Fruit fly (Drosophila melanogaster) whole organism, embryonic: ENCODE measurements around the gene drn.

Experiments used
- BEAF-32 ChIP-seq: fragments of 200-800 bp; sonication (Bioruptor generic); optimal IDR thresholded peaks from 3 replicates; lab custom pipeline; 2017; ENCODE audit warnings: missing biosample characterization, missing genetic modification characterization, mild to moderate bottlenecking, moderate library complexity, missing genetic modification reagents
- Bgb ChIP-seq: fragments of 200-800 bp; sonication (Bioruptor generic); IDR thresholded peaks from 2 replicates; pipeline ENCODE4 v1.3.6; 2022; ENCODE audit warnings: missing biosample characterization, missing genetic modification characterization; ENCODE audit not compliant: partially characterized antibody
- Blimp-1 ChIP-seq: fragments of 200-800 bp; sonication (Bioruptor generic); optimal IDR thresholded peaks from 3 replicates; lab custom pipeline; 2018; ENCODE audit warnings: missing biosample characterization, missing genetic modification characterization, mild to moderate bottlenecking, moderate library complexity, missing genetic modification reagents
- CG10147 ChIP-seq: fragments of 200-800 bp; sonication (Bioruptor generic); optimal IDR thresholded peaks from 2 replicates; lab custom pipeline; 2019; ENCODE audit warnings: missing biosample characterization, mild to moderate bottlenecking, missing genetic modification characterization, moderate library complexity
- CG10321 ChIP-seq: fragments of 200-800 bp; sonication (Bioruptor generic); IDR thresholded peaks from 2 replicates; pipeline ENCODE4 v1.3.6; 2022; ENCODE audit warnings: missing biosample characterization, missing genetic modification characterization
- CG11560 ChIP-seq: fragments of 200-800 bp; sonication (Bioruptor generic); IDR thresholded peaks from 3 replicates; pipeline ENCODE4 v1.3.6; 2022; ENCODE audit warnings: missing biosample characterization, missing genetic modification characterization
- CG1529 ChIP-seq: fragments of 200-800 bp; sonication (Bioruptor generic); optimal IDR thresholded peaks from 3 replicates; lab custom pipeline; 2018; ENCODE audit warnings: missing biosample characterization, missing genetic modification characterization
- CG1602 ChIP-seq: fragments of 200-800 bp; sonication (Bioruptor generic); optimal IDR thresholded peaks from 3 replicates; lab custom pipeline; 2016; ENCODE audit warnings: missing biosample characterization, missing genetic modification characterization
- CG16815 ChIP-seq: fragments of 200-800 bp; sonication (Bioruptor generic); optimal IDR thresholded peaks from 3 replicates; lab custom pipeline; 2017; ENCODE audit warnings: missing biosample characterization, mild to moderate bottlenecking, missing genetic modification characterization
- CG17361 ChIP-seq: fragments of 200-800 bp; sonication (Bioruptor generic); IDR thresholded peaks from 3 replicates; pipeline ENCODE4 v1.3.6; 2022; ENCODE audit warnings: missing biosample characterization, missing genetic modification characterization
- CG18476 ChIP-seq: fragments of 200-800 bp; sonication (Bioruptor generic); optimal IDR thresholded peaks from 2 replicates; lab custom pipeline; 2016; ENCODE audit warnings: missing biosample characterization, mild to moderate bottlenecking, missing genetic modification characterization
- CG2889 ChIP-seq: fragments of 200-800 bp; sonication (Bioruptor generic); IDR thresholded peaks from 3 replicates; pipeline ENCODE4 v1.3.6; 2022; ENCODE audit warnings: missing biosample characterization, missing genetic modification characterization
- CG3163 ChIP-seq: fragments of 200-800 bp; sonication (Bioruptor generic); optimal IDR thresholded peaks from 3 replicates; lab custom pipeline; 2016; ENCODE audit warnings: missing biosample characterization, missing genetic modification characterization
- CG43689 ChIP-seq: fragments of 200-800 bp; sonication (Bioruptor generic); IDR thresholded peaks from 2 replicates; pipeline ENCODE4 v1.3.6; 2022; ENCODE audit warnings: missing biosample characterization, missing genetic modification characterization
- CG4730 ChIP-seq: fragments of 200-800 bp; sonication (Bioruptor generic); IDR thresholded peaks from 2 replicates; pipeline ENCODE4 v1.3.6; 2022; ENCODE audit warnings: missing biosample characterization, missing genetic modification characterization
- CG5245 ChIP-seq: fragments of 200-800 bp; sonication (Bioruptor generic); optimal IDR thresholded peaks from 3 replicates; lab custom pipeline; 2016; ENCODE audit warnings: missing biosample characterization, missing genetic modification characterization
- CG6272 ChIP-seq: fragments of 200-800 bp; sonication (Bioruptor generic); IDR thresholded peaks from 2 replicates; pipeline ENCODE4 v1.3.6; 2022; ENCODE audit warnings: missing biosample characterization, missing genetic modification characterization
- CG6765 ChIP-seq: fragments of 200-800 bp; sonication (Bioruptor generic); optimal IDR thresholded peaks from 3 replicates; lab custom pipeline; 2017; ENCODE audit warnings: missing biosample characterization, mild to moderate bottlenecking, missing genetic modification characterization
- CG7987 ChIP-seq: fragments of 200-800 bp; sonication (Bioruptor generic); optimal IDR thresholded peaks from 2 replicates; lab custom pipeline; 2018; ENCODE audit warnings: missing biosample characterization, mild to moderate bottlenecking, missing genetic modification characterization, moderate library complexity
- CG8281 ChIP-seq: fragments of 200-800 bp; sonication (Bioruptor generic); optimal IDR thresholded peaks from 2 replicates; lab custom pipeline; 2018; ENCODE audit warnings: missing biosample characterization, mild to moderate bottlenecking, missing genetic modification characterization, moderate library complexity
- CG9437 ChIP-seq: fragments of 200-800 bp; sonication (Bioruptor generic); optimal IDR thresholded peaks from 2 replicates; lab custom pipeline; 2018; ENCODE audit warnings: missing biosample characterization, mild to moderate bottlenecking, missing genetic modification characterization
- D ChIP-seq, 2 experiments: fragments of 200-800 bp in 1 of 2; fragments of >200 bp in 1 of 2; sonication (Bioruptor generic) in 1 of 2; optimal IDR thresholded peaks; 2 replicates in 1 of 2; 3 replicates in 1 of 2; lab custom pipeline; 2017; ENCODE audit warnings: mild to moderate bottlenecking in 1 of 2, missing biosample characterization in 1 of 2, missing genetic modification characterization in 1 of 2, missing genetic modification reagents in 1 of 2
- Dref ChIP-seq: fragments of 200-800 bp; sonication (Bioruptor generic); IDR thresholded peaks from 2 replicates; pipeline ENCODE4 v1.3.6; 2022; ENCODE audit warnings: missing biosample characterization, missing genetic modification characterization
- ERR ChIP-seq: fragments of 200-800 bp; sonication (Bioruptor generic); optimal IDR thresholded peaks from 2 replicates; lab custom pipeline; 2016; ENCODE audit warnings: missing biosample characterization, missing genetic modification characterization
- Eip74EF ChIP-seq, 2 experiments: fragments of 200-800 bp in 1 of 2; fragments of >200 bp in 1 of 2; sonication (Bioruptor generic) in 1 of 2; optimal IDR thresholded peaks; 2 replicates each; lab custom pipeline; 2017 to 2019; ENCODE audit warnings: missing biosample characterization in 2 of 2, missing genetic modification characterization in 2 of 2, mild to moderate bottlenecking in 1 of 2, moderate library complexity in 1 of 2
- Fer1 ChIP-seq: fragments of 200-800 bp; sonication (Bioruptor generic); optimal IDR thresholded peaks from 2 replicates; lab custom pipeline; 2017; ENCODE audit warnings: missing biosample characterization, mild to moderate bottlenecking, missing genetic modification characterization
- HLHmδ ChIP-seq: fragments of 200-800 bp; sonication (Bioruptor generic); optimal IDR thresholded peaks from 2 replicates; lab custom pipeline; 2018; ENCODE audit warnings: missing biosample characterization, mild to moderate bottlenecking, missing genetic modification characterization, moderate library complexity
- Jarid2 ChIP-seq: fragments of 200-800 bp; sonication (Bioruptor generic); optimal IDR thresholded peaks from 3 replicates; lab custom pipeline; 2017; ENCODE audit warnings: mild to moderate bottlenecking, missing biosample characterization, missing genetic modification reagents, missing genetic modification characterization
- NFAT ChIP-seq: fragments of 200-800 bp; sonication (Bioruptor generic); IDR thresholded peaks from 2 replicates; pipeline ENCODE4 v1.3.6; 2022; ENCODE audit warnings: missing biosample characterization, missing genetic modification characterization
- Pdp1 ChIP-seq, 2 experiments: fragments of 200-800 bp; sonication (Bioruptor generic); optimal IDR thresholded peaks; 3 replicates each; lab custom pipeline; 2016; ENCODE audit warnings: missing biosample characterization in 2 of 2, missing genetic modification characterization in 2 of 2, mild to moderate bottlenecking in 1 of 2, moderate library complexity in 1 of 2
- al ChIP-seq: fragments of 200-800 bp; sonication (Bioruptor generic); IDR thresholded peaks from 2 replicates; pipeline ENCODE4 v1.3.6; 2022; ENCODE audit warnings: missing biosample characterization, missing genetic modification characterization
- aop ChIP-seq: fragments of 200-800 bp; sonication (Bioruptor generic); IDR thresholded peaks from 2 replicates; pipeline ENCODE4 v1.3.6; 2022; ENCODE audit warnings: missing biosample characterization, missing genetic modification characterization
- ap ChIP-seq: fragments of 200-800 bp; sonication (Bioruptor generic); IDR thresholded peaks from 2 replicates; pipeline ENCODE4 v1.3.6; 2022; ENCODE audit warnings: missing biosample characterization, missing genetic modification characterization
- ase ChIP-seq: fragments of 200-800 bp; sonication (Bioruptor generic); IDR thresholded peaks from 3 replicates; pipeline ENCODE4 v1.3.6; 2022; ENCODE audit warnings: missing biosample characterization, missing genetic modification characterization
- az2 ChIP-seq: fragments of 200-800 bp; sonication (Bioruptor generic); optimal IDR thresholded peaks from 3 replicates; lab custom pipeline; 2016; ENCODE audit warnings: missing biosample characterization, missing genetic modification characterization
- cato ChIP-seq: fragments of 200-800 bp; sonication (Bioruptor generic); optimal IDR thresholded peaks from 2 replicates; lab custom pipeline; 2016; ENCODE audit warnings: missing biosample characterization, missing genetic modification characterization, borderline replicate concordance
- disco-r ChIP-seq: fragments of 200-800 bp; sonication (Bioruptor generic); optimal IDR thresholded peaks from 2 replicates; lab custom pipeline; 2016; ENCODE audit warnings: missing biosample characterization, missing genetic modification characterization
- dm ChIP-seq: fragments of 200-800 bp; sonication (Bioruptor generic); optimal IDR thresholded peaks from 3 replicates; lab custom pipeline; 2016; ENCODE audit warnings: missing biosample characterization, missing genetic modification characterization
- dmrt99B ChIP-seq: fragments of 200-800 bp; sonication (Bioruptor generic); optimal IDR thresholded peaks from 2 replicates; lab custom pipeline; 2018; ENCODE audit warnings: missing biosample characterization, mild to moderate bottlenecking, missing genetic modification characterization, moderate library complexity
- eyg ChIP-seq: fragments of 200-800 bp; sonication (Bioruptor generic); optimal IDR thresholded peaks from 3 replicates; lab custom pipeline; 2016; ENCODE audit warnings: missing biosample characterization, missing genetic modification characterization
- fd64A ChIP-seq: fragments of 200-800 bp; sonication (Bioruptor generic); optimal IDR thresholded peaks from 3 replicates; lab custom pipeline; 2018; ENCODE audit warnings: missing biosample characterization, mild to moderate bottlenecking, missing genetic modification characterization
- luna ChIP-seq: fragments of 200-800 bp; sonication (Bioruptor generic); optimal IDR thresholded peaks from 2 replicates; lab custom pipeline; 2016; ENCODE audit warnings: missing biosample characterization, missing genetic modification characterization
- pum ChIP-seq: fragments of 200-800 bp; sonication (Bioruptor generic); optimal IDR thresholded peaks from 2 replicates; lab custom pipeline; 2016; ENCODE audit warnings: missing biosample characterization, missing genetic modification characterization
- repo ChIP-seq: fragments of 200-800 bp; sonication (Bioruptor generic); optimal IDR thresholded peaks from 2 replicates; lab custom pipeline; 2016; ENCODE audit warnings: missing biosample characterization, missing genetic modification characterization
- run ChIP-seq: fragments of 200-800 bp; sonication (Bioruptor generic); optimal IDR thresholded peaks from 3 replicates; lab custom pipeline; 2018; ENCODE audit warnings: missing biosample characterization, mild to moderate bottlenecking, missing genetic modification characterization
- sens ChIP-seq: fragments of 200-800 bp; sonication (Bioruptor generic); peaks from one replicate; lab custom pipeline; 2016; ENCODE audit warnings: missing biosample characterization, missing genetic modification characterization
- slbo ChIP-seq: fragments of 200-800 bp; sonication (Bioruptor generic); IDR thresholded peaks from 2 replicates; pipeline ENCODE4 v1.3.6; 2022; ENCODE audit warnings: missing biosample characterization, missing genetic modification characterization
- sug ChIP-seq: fragments of 200-800 bp; optimal IDR thresholded peaks from 2 replicates; lab custom pipeline; 2019; ENCODE audit warnings: missing biosample characterization, mild to moderate bottlenecking, missing genetic modification characterization, moderate library complexity
- wdn ChIP-seq: fragments of 200-800 bp; sonication (Bioruptor generic); IDR thresholded peaks from 2 replicates; pipeline ENCODE4 v1.3.6; 2022; ENCODE audit warnings: missing biosample characterization, missing genetic modification characterization

drn gene

DNA sequence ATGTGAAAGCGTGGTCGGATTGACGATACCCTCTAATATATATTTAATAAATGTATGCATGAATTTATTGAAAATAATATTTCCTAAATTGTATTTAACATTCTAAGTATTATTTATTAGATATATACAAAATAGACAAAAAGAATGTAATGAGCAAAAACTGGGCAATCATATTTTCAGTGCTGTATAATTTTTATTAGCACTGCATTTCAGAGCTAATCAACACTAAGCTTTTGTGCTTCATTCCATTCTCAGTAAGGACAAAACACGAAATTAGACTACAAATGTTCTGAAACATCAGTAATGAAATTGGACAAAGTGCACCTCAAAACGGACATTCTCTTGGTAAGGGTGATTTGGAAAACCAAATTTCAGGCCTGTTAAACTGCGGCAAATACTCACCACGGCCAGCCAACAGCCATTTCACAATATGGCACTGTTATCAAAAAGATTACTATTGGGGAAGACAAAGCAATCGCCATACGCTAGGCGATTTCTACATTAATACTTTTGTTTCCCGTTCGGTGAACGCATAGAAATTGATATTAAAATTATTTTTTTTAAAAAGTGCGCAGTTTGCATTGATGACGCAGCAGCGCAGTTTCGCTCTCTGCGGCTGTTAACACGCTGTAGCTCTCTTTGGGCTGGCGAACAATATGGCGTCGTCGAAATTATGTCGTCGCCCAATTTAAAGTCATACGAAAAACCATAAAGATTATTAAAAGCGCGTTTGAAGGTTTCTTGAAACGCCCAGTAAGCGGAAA, 591 bp downstream of the drn start (continued):
- TF ChIP-seq aop (GFP tag; lab: Robert Waterston, UW) (no peak), CG1529 (peak; percentile 81), CG5245 (peak; percentile 80), Pdp1 (GFP tag; optimal IDR thresholded peaks at IDR 0.05; lab: Kevin White, UChicago) (peak; percentile 50 to 70), dm (peak; percentile 53), al (GFP tag; lab: Robert Waterston, UW) (peak; percentile 83), Fer1 (GFP tag; lab: Kevin White, UChicago) (peak; percentile 88), disco-r (GFP tag; lab: Kevin White, UChicago) (peak; percentile 19), CG2889 (GFP tag; lab: Robert Waterston, UW) (peak; percentile 71), cato (GFP tag; lab: Kevin White, UChicago) (peak; percentile 64), CG9437 (GFP tag; lab: Kevin White, UChicago) (peak; percentile 91), CG16815 (GFP tag; lab: Kevin White, UChicago) (peak; percentile 86), slbo (peak; percentile 91), ap (GFP tag; lab: Robert Waterston, UW) (peak; percentile 58), sens (GFP tag; lab: Kevin White, UChicago) (peak; percentile 69), HLHmδ (GFP tag; lab: Kevin White, UChicago) (no peak), Dref (GFP tag; lab: Robert Waterston, UW) (no peak), CG43689 (no peak), az2 (GFP tag; lab: Kevin White, UChicago) (peak; percentile 89), CG8281 (tag; lab: Kevin White, UChicago) (peak; percentile 76), Blimp-1 (GFP tag; lab: Kevin White, UChicago) (peak; percentile 83), CG18476 (GFP tag; lab: Kevin White, UChicago) (peak; percentile 71), eyg (GFP tag; lab: Kevin White, UChicago) (peak; percentile 23), CG6272 (GFP tag; lab: Robert Waterston, UW) (peak; percentile 60), CG7987 (peak; percentile 83), dmrt99B (tag; lab: Kevin White, UChicago) (peak; percentile 91), CG6765 (peak; percentile 83), BEAF-32 (GFP tag; lab: Kevin White, UChicago) (no peak), wdn (GFP tag; lab: Robert Waterston, UW) (peak; percentile 63), Jarid2 (peak; percentile 71), CG10321 (GFP tag; lab: Robert Waterston, UW) (peak; percentile 67), CG1602 (peak; percentile 83), ERR (peak; percentile 54), repo (GFP tag; lab: Kevin White, UChicago) (peak; percentile 61), run (tag; lab: Kevin White, UChicago) (peak; percentile 79), pum (GFP tag; lab: Kevin White, UChicago) (peak; percentile 55), ase (GFP tag; lab: Robert Waterston, UW) (peak; percentile 64; the same call in 2 of the 3 replicates), Eip74EF (GFP tag; optimal IDR thresholded peaks at IDR 0.05; lab: Kevin White, UChicago) (peak in 1 of 2 experiments; percentile 77), CG4730 (GFP tag; lab: Robert Waterston, UW) (peak; percentile 39; the same call in 1 of the 2 replicates), sug (peak; percentile 82), D (optimal IDR thresholded peaks at IDR 0.05; lab: Kevin White, UChicago) (no peak), D (GFP tag; optimal IDR thresholded peaks at IDR 0.05; lab: Kevin White, UChicago) (peak; percentile 90), Bgb (no peak), CG11560 (no peak), CG17361 (GFP tag; lab: Robert Waterston, UW) (peak; percentile 96), CG3163 (peak; percentile 30), CG10147 (peak; percentile 92), fd64A (GFP tag; lab: Kevin White, UChicago) (peak; percentile 43), NFAT (GFP tag; lab: Robert Waterston, UW) (peak; percentile 63), luna (peak; percentile 40)
